Worm (Caenorhabditis elegans): ENCODE data around the gene ubq-2.

The ubq-2 gene

ce11 chrIII:12951362-12952228, 26.7 kb downstream of the ubq-2 start, which contains the start of gene Y39E4A.1:
Gene Y39E4A.1, plus strand, starts transcription at chrIII:12951412.
- no peak for TF ChIP-seq nhr-76 (tag; optimal IDR thresholded peaks at IDR 0.05)
- no peak for TF ChIP-seq mep-1 (tag; optimal IDR thresholded peaks at IDR 0.05)
- TF ChIP-seq ceh-39 (tag; optimal IDR thresholded peaks at IDR 0.05), result no peak
- no peak for TF ChIP-seq lin-32 (GFP tag; optimal IDR thresholded peaks at IDR 0.05)
- TF ChIP-seq ztf-11 (tag; optimal IDR thresholded peaks at IDR 0.05), result no peak
- TF ChIP-seq elt-3 (tag; optimal IDR thresholded peaks at IDR 0.05), result no peak
- no peak for TF ChIP-seq ceh-83 (GFP tag; optimal IDR thresholded peaks at IDR 0.05)
- TF ChIP-seq sem-2 (GFP tag; optimal IDR thresholded peaks at IDR 0.05), result no peak
- no peak for TF ChIP-seq pha-4 (tag; optimal IDR thresholded peaks at IDR 0.05)
- TF ChIP-seq sptf-1 (tag; optimal IDR thresholded peaks at IDR 0.05), result no peak
- TF ChIP-seq tbx-8 (GFP tag; optimal IDR thresholded peaks at IDR 0.05), result no peak
- no peak for TF ChIP-seq bed-3 (GFP tag; optimal IDR thresholded peaks at IDR 0.05)
- no peak for TF ChIP-seq ces-1 (GFP tag; optimal IDR thresholded peaks at IDR 0.05)
- TF ChIP-seq elt-1 (tag; optimal IDR thresholded peaks at IDR 0.05; ENCODE audit: borderline replicate concordance, insufficient read depth), result no peak
- TF ChIP-seq mls-2 (tag; optimal IDR thresholded peaks at IDR 0.05), result no peak
- TF ChIP-seq hlh-1 (tag; optimal IDR thresholded peaks at IDR 0.05), result no peak
- no peak for TF ChIP-seq zip-8 (tag; optimal IDR thresholded peaks at IDR 0.05)
- TF ChIP-seq flh-1 (GFP tag; optimal IDR thresholded peaks at IDR 0.05), result no peak

DNA sequence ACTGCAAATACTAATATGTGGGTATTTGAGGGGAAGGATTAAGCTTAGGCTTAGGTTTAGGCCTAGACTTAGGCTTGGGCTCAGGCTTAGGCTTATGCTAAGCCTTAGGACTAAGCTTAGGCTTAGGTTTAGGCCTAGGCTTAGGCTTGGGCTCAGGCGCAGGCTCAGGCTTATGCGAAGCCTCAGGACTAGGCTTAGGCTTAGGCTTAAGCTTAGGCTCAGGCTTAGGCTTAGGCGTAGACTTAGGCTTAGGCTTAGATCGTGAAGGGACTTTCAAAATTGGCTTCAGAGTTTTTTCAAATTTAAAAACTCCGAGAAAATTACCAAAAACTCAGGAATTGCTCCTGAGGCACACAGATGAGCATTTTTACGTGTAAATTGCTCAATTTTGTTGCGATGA, 33.3 kb downstream of the ubq-2 start:
- TF ChIP-seq mab-5 (tag; optimal IDR thresholded peaks at IDR 0.05), result no peak
- no peak for TF ChIP-seq ceh-83 (GFP tag; optimal IDR thresholded peaks at IDR 0.05)
- no peak for TF ChIP-seq sptf-1 (tag; optimal IDR thresholded peaks at IDR 0.05)
- TF ChIP-seq tbx-8 (GFP tag; optimal IDR thresholded peaks at IDR 0.05), result no peak
- no peak for TF ChIP-seq snpc-4 (tag; optimal IDR thresholded peaks at IDR 0.05)
- TF ChIP-seq flh-1 (GFP tag; optimal IDR thresholded peaks at IDR 0.05), result no peak
- TF ChIP-seq unc-62 (GFP tag; optimal IDR thresholded peaks at IDR 0.05), result no peak
- TF ChIP-seq sem-2 (GFP tag; optimal IDR thresholded peaks at IDR 0.05), result no peak
- no peak for TF ChIP-seq mep-1 (tag; optimal IDR thresholded peaks at IDR 0.05)
- TF ChIP-seq nhr-2 (tag; optimal IDR thresholded peaks at IDR 0.05), result no peak
- TF ChIP-seq unc-39 (tag; optimal IDR thresholded peaks at IDR 0.05), result no peak
- TF ChIP-seq lin-13 (tag; optimal IDR thresholded peaks at IDR 0.05), result no peak
- no peak for TF ChIP-seq pha-4 (tag; optimal IDR thresholded peaks at IDR 0.05)
- no peak for TF ChIP-seq mls-2 (tag; optimal IDR thresholded peaks at IDR 0.05)
- no peak for TF ChIP-seq ces-1 (GFP tag; optimal IDR thresholded peaks at IDR 0.05)
- no peak for TF ChIP-seq ceh-39 (tag; optimal IDR thresholded peaks at IDR 0.05)
- TF ChIP-seq ztf-11 (tag; optimal IDR thresholded peaks at IDR 0.05), result no peak
- TF ChIP-seq nhr-237 (tag; optimal IDR thresholded peaks at IDR 0.05), result no peak

DNA sequence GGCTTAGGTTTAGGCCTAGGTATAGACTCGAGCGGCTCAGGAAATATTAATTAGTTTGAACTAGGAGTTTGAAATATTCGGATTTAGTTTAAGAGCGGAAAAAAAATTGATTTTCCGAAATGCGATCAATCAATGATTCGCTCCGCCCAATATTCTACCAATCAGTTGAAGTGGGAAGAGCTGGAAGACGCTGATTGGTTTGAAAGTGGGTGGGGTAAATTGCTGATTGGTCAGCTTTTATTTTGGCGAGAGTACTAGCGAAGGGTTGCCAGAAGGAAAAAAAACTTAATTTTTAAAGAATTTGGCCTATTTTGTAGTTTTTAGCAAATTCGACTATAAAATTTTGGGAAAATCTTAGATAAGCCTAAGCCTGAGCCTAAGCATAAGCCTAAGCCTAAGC, 34.3 kb downstream of the ubq-2 start:
- no peak for TF ChIP-seq elt-3 (tag; optimal IDR thresholded peaks at IDR 0.05)
- TF ChIP-seq ceh-43 (GFP tag; optimal IDR thresholded peaks at IDR 0.05), result no peak
- TF ChIP-seq ceh-39 (tag; optimal IDR thresholded peaks at IDR 0.05), result no peak
- no peak for TF ChIP-seq ham-2 (GFP tag; optimal IDR thresholded peaks at IDR 0.05)
- TF ChIP-seq elt-1 (tag; optimal IDR thresholded peaks at IDR 0.05; ENCODE audit: borderline replicate concordance, insufficient read depth), result no peak
- no peak for TF ChIP-seq unc-39 (tag; optimal IDR thresholded peaks at IDR 0.05)
- no peak for TF ChIP-seq lin-13 (tag; optimal IDR thresholded peaks at IDR 0.05)
- no peak for TF ChIP-seq zip-8 (tag; optimal IDR thresholded peaks at IDR 0.05)
- no peak for TF ChIP-seq unc-120 (tag; optimal IDR thresholded peaks at IDR 0.05; ENCODE audit: poor library complexity, severe bottlenecking)
- no peak for TF ChIP-seq hlh-1 (tag; optimal IDR thresholded peaks at IDR 0.05)
- TF ChIP-seq mls-2 (tag; optimal IDR thresholded peaks at IDR 0.05), result no peak
- no peak for TF ChIP-seq nhr-28 (tag; optimal IDR thresholded peaks at IDR 0.05)
- no peak for TF ChIP-seq nhr-237 (tag; optimal IDR thresholded peaks at IDR 0.05)
- no peak for TF ChIP-seq nhr-2 (tag; optimal IDR thresholded peaks at IDR 0.05)
- no peak for TF ChIP-seq blmp-1 (tag; optimal IDR thresholded peaks at IDR 0.05)
- TF ChIP-seq ztf-11 (tag; optimal IDR thresholded peaks at IDR 0.05), result no peak
- no peak for TF ChIP-seq sptf-1 (tag; optimal IDR thresholded peaks at IDR 0.05)
- TF ChIP-seq pha-4 (tag; optimal IDR thresholded peaks at IDR 0.05), result no peak
- TF ChIP-seq ceh-83 (GFP tag; optimal IDR thresholded peaks at IDR 0.05), result no peak

ce11 chrIII:12942307-12942706, 36.0 kb downstream of the ubq-2 start, which contains the start of gene unc-25:
Gene unc-25, plus strand, starts transcription at chrIII:12942651.
- TF ChIP-seq flh-1 (GFP tag; optimal IDR thresholded peaks at IDR 0.05), result no peak
- no peak for TF ChIP-seq cnd-1 (tag; optimal IDR thresholded peaks at IDR 0.05)
- no peak for TF ChIP-seq ztf-11 (tag; optimal IDR thresholded peaks at IDR 0.05)
- no peak for TF ChIP-seq lin-13 (tag; optimal IDR thresholded peaks at IDR 0.05)
- TF ChIP-seq tbx-8 (GFP tag; optimal IDR thresholded peaks at IDR 0.05), result no peak
- TF ChIP-seq elt-3 (tag; optimal IDR thresholded peaks at IDR 0.05), result no peak
- TF ChIP-seq unc-120 (tag; optimal IDR thresholded peaks at IDR 0.05; ENCODE audit: poor library complexity, severe bottlenecking), result no peak
- no peak for TF ChIP-seq ceh-39 (tag; optimal IDR thresholded peaks at IDR 0.05)
- TF ChIP-seq nhr-237 (tag; optimal IDR thresholded peaks at IDR 0.05), result no peak
- no peak for TF ChIP-seq sptf-1 (tag; optimal IDR thresholded peaks at IDR 0.05)
- no peak for TF ChIP-seq ham-2 (GFP tag; optimal IDR thresholded peaks at IDR 0.05)
- no peak for TF ChIP-seq M03D4.4 (tag; optimal IDR thresholded peaks at IDR 0.05)
